Worm (Caenorhabditis elegans) whole organism, L1 larva: ENCODE results near the gene C45B11.5.

ENCODE experiments used
- C04F5.9 ChIP-seq: sonication (generic microtip); optimal IDR thresholded peaks from 2 replicates; lab custom pipeline; 2016; ENCODE audit warnings: missing genetic modification characterization, missing compliant biosample characterization
- C16A3.4 ChIP-seq: fragments of 150-350 bp; optimal IDR thresholded peaks from 2 replicates; lab custom pipeline; 2014; ENCODE audit warnings: missing biosample characterization, missing genetic modification characterization
- F16B12.6 ChIP-seq: fragments of 150-350 bp; optimal IDR thresholded peaks from 2 replicates; lab custom pipeline; 2014; ENCODE audit warnings: missing biosample characterization, missing genetic modification characterization
- Y116A8C.19 ChIP-seq: sonication (generic microtip); optimal IDR thresholded peaks from 2 replicates; lab custom pipeline; 2016; ENCODE audit warnings: missing compliant biosample characterization, missing genetic modification characterization, borderline replicate concordance
- aha-1 ChIP-seq: fragments of 150-350 bp; optimal IDR thresholded peaks from 2 replicates; lab custom pipeline; 2014; ENCODE audit warnings: missing biosample characterization, missing genetic modification characterization
- aly-2 ChIP-seq: fragments of 150-350 bp; optimal IDR thresholded peaks from 2 replicates; lab custom pipeline; 2014; ENCODE audit warnings: missing biosample characterization, missing genetic modification characterization
- ama-1 ChIP-seq: fragments of 150-350 bp; optimal IDR thresholded peaks from 2 replicates; lab custom pipeline; 2014
- ceh-63 ChIP-seq: fragments of 200-800 bp; sonication (Bioruptor generic); optimal IDR thresholded peaks from 2 replicates; lab custom pipeline; 2018; ENCODE audit warnings: mild to moderate bottlenecking, missing genetic modification characterization, missing compliant biosample characterization
- ceh-82 ChIP-seq, 3 experiments: fragments of 150-350 bp in 1 of 3; sonication (generic microtip) in 2 of 3; optimal IDR thresholded peaks; 2 replicates each; lab custom pipeline; 2014 to 2017; ENCODE audit warnings: missing biosample characterization in 3 of 3, missing genetic modification characterization in 3 of 3
- ceh-90 ChIP-seq: sonication (generic microtip); optimal IDR thresholded peaks from 2 replicates; lab custom pipeline; 2016; ENCODE audit warnings: missing genetic modification characterization, missing compliant biosample characterization
- ces-1 ChIP-seq: fragments of 150-350 bp; optimal IDR thresholded peaks from 2 replicates; lab custom pipeline; 2014; ENCODE audit warnings: missing biosample characterization, missing genetic modification reagents, missing genetic modification characterization
- efl-1 ChIP-seq, 4 experiments: fragments of 150-350 bp; optimal IDR thresholded peaks in 3 of 4; peaks in 1 of 4; 1 replicate in 1 of 4; 2 replicates in 3 of 4; lab custom pipeline; 2014; ENCODE audit warnings: missing biosample characterization in 2 of 4, missing genetic modification characterization in 2 of 4, missing genetic modification reagents in 2 of 4
- egl-13 ChIP-seq: sonication (generic microtip); optimal IDR thresholded peaks from 2 replicates; lab custom pipeline; 2016; ENCODE audit warnings: missing genotype, missing genetic modification reagents, missing genetic modification characterization, missing compliant biosample characterization
- egl-27 ChIP-seq, 2 experiments: fragments of 150-350 bp in 1 of 2; sonication (generic microtip); optimal IDR thresholded peaks; 3 replicates each; lab custom pipeline; 2017 to 2018; ENCODE audit warnings: missing biosample characterization in 2 of 2, missing genetic modification characterization in 2 of 2, missing genetic modification reagents in 2 of 2
- elt-3 ChIP-seq, 6 experiments: fragments of 150-350 bp in 1 of 6; sonication (generic microtip); optimal IDR thresholded peaks; 2 replicates each; lab custom pipeline; 2017 to 2018; ENCODE audit warnings: missing biosample characterization in 6 of 6, missing genetic modification characterization in 6 of 6, inconsistent platforms in 1 of 6
- fkh-10 ChIP-seq: sonication (generic microtip); optimal IDR thresholded peaks from 2 replicates; lab custom pipeline; 2017; ENCODE audit warnings: missing biosample characterization, missing genetic modification reagents, missing genetic modification characterization
- fkh-4 ChIP-seq: sonication (generic microtip); optimal IDR thresholded peaks from 2 replicates; lab custom pipeline; 2016; ENCODE audit warnings: missing compliant biosample characterization, missing genetic modification characterization, borderline replicate concordance
- fos-1 ChIP-seq: fragments of 150-350 bp; optimal IDR thresholded peaks from 2 replicates; lab custom pipeline; 2014; ENCODE audit warnings: missing biosample characterization, missing genetic modification characterization
- grh-1 ChIP-seq: fragments of 200-800 bp; sonication (Bioruptor generic); IDR thresholded peaks from 2 replicates; pipeline ENCODE4 v1.3.6; 2022; ENCODE audit warnings: missing genetic modification reagents, missing genetic modification characterization, missing compliant biosample characterization
- hlh-4 ChIP-seq: sonication (generic microtip); optimal IDR thresholded peaks from 2 replicates; lab custom pipeline; 2016; ENCODE audit warnings: mild to moderate bottlenecking, missing genetic modification characterization, missing compliant biosample characterization
- irx-1 ChIP-seq: sonication (generic microtip); optimal IDR thresholded peaks from 2 replicates; lab custom pipeline; 2016; ENCODE audit warnings: missing genetic modification characterization, missing compliant biosample characterization
- jun-1 ChIP-seq: fragments of 150-350 bp; optimal IDR thresholded peaks from 2 replicates; lab custom pipeline; 2014; ENCODE audit warnings: missing biosample characterization, missing genetic modification reagents, missing genetic modification characterization
- lin-13 ChIP-seq: fragments of 150-350 bp; optimal IDR thresholded peaks from 2 replicates; lab custom pipeline; 2014; ENCODE audit warnings: missing biosample characterization, missing genetic modification reagents, missing genetic modification characterization
- lin-35 ChIP-seq, 2 experiments: fragments of 150-350 bp; optimal IDR thresholded peaks; 2 replicates each; lab custom pipeline; 2014; ENCODE audit warnings: missing biosample characterization in 2 of 2, missing genetic modification characterization in 2 of 2, missing genetic modification reagents in 2 of 2
- lin-39 ChIP-seq: fragments of 150-350 bp; optimal IDR thresholded peaks from 2 replicates; lab custom pipeline; 2014; ENCODE audit warnings: missing biosample characterization, missing genetic modification reagents, missing genetic modification characterization
- lir-3 ChIP-seq: sonication (generic microtip); optimal IDR thresholded peaks from 2 replicates; lab custom pipeline; 2016; ENCODE audit warnings: mild to moderate bottlenecking, missing genetic modification characterization, moderate library complexity, missing compliant biosample characterization; ENCODE audit not compliant: poor library complexity
- mab-9 ChIP-seq: fragments of 200-800 bp; sonication (Bioruptor generic); IDR thresholded peaks from 2 replicates; pipeline ENCODE4 v1.3.6; 2022; ENCODE audit warnings: missing genetic modification reagents, missing genetic modification characterization, missing compliant biosample characterization
- mdl-1 ChIP-seq, 2 experiments: fragments of 150-350 bp; optimal IDR thresholded peaks; 2 replicates each; lab custom pipeline; 2014 to 2017; ENCODE audit warnings: missing biosample characterization in 2 of 2, missing genetic modification characterization in 2 of 2, inconsistent platforms in 1 of 2
- mep-1 ChIP-seq: fragments of 150-350 bp; optimal IDR thresholded peaks from 2 replicates; lab custom pipeline; 2014; ENCODE audit warnings: missing biosample characterization, missing genetic modification characterization
- nhr-19 ChIP-seq: fragments of 200-800 bp; sonication (Bioruptor generic); conservative IDR thresholded peaks from 2 replicates; pipeline ENCODE4 v1.3.6; 2022; ENCODE audit warnings: missing genetic modification characterization, missing compliant biosample characterization
- nhr-20 ChIP-seq: sonication (generic microtip); optimal IDR thresholded peaks from 2 replicates; lab custom pipeline; 2016; ENCODE audit warnings: mild to moderate bottlenecking, missing genetic modification characterization, missing compliant biosample characterization
- nhr-237 ChIP-seq: fragments of 150-350 bp; optimal IDR thresholded peaks from 2 replicates; lab custom pipeline; 2014; ENCODE audit warnings: missing biosample characterization, missing genetic modification characterization
- nhr-28 ChIP-seq: fragments of 150-350 bp; optimal IDR thresholded peaks from 2 replicates; lab custom pipeline; 2014; ENCODE audit warnings: missing biosample characterization, missing genetic modification characterization
- nhr-71 ChIP-seq: sonication (generic microtip); optimal IDR thresholded peaks from 2 replicates; lab custom pipeline; 2016; ENCODE audit warnings: mild to moderate bottlenecking, missing genetic modification characterization, moderate library complexity, missing compliant biosample characterization
- nhr-76 ChIP-seq: sonication (generic microtip); optimal IDR thresholded peaks from 2 replicates; lab custom pipeline; 2017; ENCODE audit warnings: missing biosample characterization, missing genetic modification characterization
- nhr-85 ChIP-seq: sonication (generic microtip); peaks from one replicate; lab custom pipeline; 2016; ENCODE audit warnings: missing genetic modification characterization, inconsistent platforms, missing compliant biosample characterization
- nhr-90 ChIP-seq: sonication (generic microtip); optimal IDR thresholded peaks from 2 replicates; lab custom pipeline; 2016; ENCODE audit warnings: mild to moderate bottlenecking, missing genetic modification characterization, missing compliant biosample characterization; ENCODE audit not compliant: poor library complexity
- pag-3 ChIP-seq: sonication (generic microtip); optimal IDR thresholded peaks from 2 replicates; lab custom pipeline; 2017; ENCODE audit warnings: missing genetic modification characterization, mild to moderate bottlenecking, missing compliant biosample characterization, antibody characterized with exemption, borderline replicate concordance; ENCODE audit not compliant: insufficient read depth
- skn-1 ChIP-seq: fragments of 150-350 bp; optimal IDR thresholded peaks from 2 replicates; lab custom pipeline; 2014; ENCODE audit warnings: missing biosample characterization, missing genetic modification characterization
- snpc-4 ChIP-seq: fragments of 150-350 bp; optimal IDR thresholded peaks from 2 replicates; lab custom pipeline; 2014; ENCODE audit warnings: missing biosample characterization, missing genetic modification characterization
- sox-4 ChIP-seq: sonication (generic microtip); optimal IDR thresholded peaks from 2 replicates; lab custom pipeline; 2016; ENCODE audit warnings: missing genetic modification characterization, missing compliant biosample characterization
- sptf-1 ChIP-seq: fragments of 150-350 bp; optimal IDR thresholded peaks from 2 replicates; lab custom pipeline; 2014; ENCODE audit warnings: missing biosample characterization, missing genetic modification characterization
- sup-37 ChIP-seq: fragments of 200-800 bp; sonication (Bioruptor generic); optimal IDR thresholded peaks from 2 replicates; lab custom pipeline; 2018; ENCODE audit warnings: mild to moderate bottlenecking, missing genetic modification characterization, missing compliant biosample characterization
- tbx-2 ChIP-seq: sonication (generic microtip); optimal IDR thresholded peaks from 2 replicates; lab custom pipeline; 2016; ENCODE audit warnings: missing genetic modification characterization, missing compliant biosample characterization
- tlp-1 ChIP-seq: fragments of 150-350 bp; optimal IDR thresholded peaks from 2 replicates; lab custom pipeline; 2014; ENCODE audit warnings: missing biosample characterization, missing genetic modification characterization
- unc-86 ChIP-seq: sonication (generic microtip); optimal IDR thresholded peaks from 2 replicates; lab custom pipeline; 2016; ENCODE audit warnings: missing genetic modification characterization, missing compliant biosample characterization
- unc-98 ChIP-seq: fragments of 200-800 bp; sonication (Bioruptor generic); IDR thresholded peaks from 2 replicates; pipeline ENCODE4 v1.3.6; 2022; ENCODE audit warnings: missing genetic modification characterization, missing compliant biosample characterization
- vab-15 ChIP-seq: sonication (generic microtip); optimal IDR thresholded peaks from 2 replicates; lab custom pipeline; 2017; ENCODE audit warnings: missing genotype, mild to moderate bottlenecking, missing genetic modification characterization, missing compliant biosample characterization
- xbp-1 ChIP-seq: sonication (generic microtip); optimal IDR thresholded peaks from 2 replicates; lab custom pipeline; 2016; ENCODE audit warnings: missing genetic modification characterization, missing compliant biosample characterization
- zag-1 ChIP-seq: fragments of 150-350 bp; optimal IDR thresholded peaks from 2 replicates; lab custom pipeline; 2014; ENCODE audit warnings: missing biosample characterization, missing genetic modification characterization
- zip-4 ChIP-seq: fragments of 200-800 bp; sonication (Bioruptor generic); optimal IDR thresholded peaks from 2 replicates; lab custom pipeline; 2018; ENCODE audit warnings: mild to moderate bottlenecking, missing genetic modification characterization, moderate library complexity, missing compliant biosample characterization
- ztf-11 ChIP-seq, 2 experiments: sonication (generic microtip); optimal IDR thresholded peaks; 2 replicates each; lab custom pipeline; 2016 to 2017; ENCODE audit warnings: missing genetic modification characterization in 2 of 2, missing biosample characterization in 1 of 2, missing compliant biosample characterization in 1 of 2

C45B11.5 gene

ce11 chrV:11080345-11081102, 38.9 kb downstream of the C45B11.5 start, which contains the start of gene act-1 (continued):
- TF ChIP-seq fkh-4 (tag; lab: Kevin White, UChicago) (peak; percentile 44), ama-1 (lab: Kevin White, UChicago) (no peak), mdl-1 (tag; optimal IDR thresholded peaks at IDR 0.05; lab: Kevin White, UChicago) (peak in 1 of 2 experiments; percentile 12), ceh-82 (tag; optimal IDR thresholded peaks at IDR 0.05; lab: Kevin White, UChicago) (no peak), ceh-90 (tag; lab: Kevin White, UChicago) (no peak), F16B12.6 (tag; lab: Kevin White, UChicago) (no peak), unc-86 (tag; lab: Kevin White, UChicago) (no peak), ces-1 (GFP tag; lab: Kevin White, UChicago) (no peak), jun-1 (tag; lab: Kevin White, UChicago) (no peak), C04F5.9 (tag; lab: Kevin White, UChicago) (no peak), ztf-11 (tag; optimal IDR thresholded peaks at IDR 0.05; lab: Kevin White, UChicago) (no peak), nhr-85 (tag; lab: Kevin White, UChicago) (no peak), irx-1 (tag; lab: Kevin White, UChicago) (no peak), aha-1 (tag; lab: Kevin White, UChicago) (no peak), sptf-1 (tag; lab: Kevin White, UChicago) (no peak), C16A3.4 (tag; lab: Kevin White, UChicago) (no peak), nhr-28 (tag; lab: Kevin White, UChicago) (no peak), ceh-63 (GFP tag; lab: Kevin White, UChicago) (no peak), grh-1 (GFP tag; lab: Robert Waterston, UW) (no peak), fos-1 (tag; lab: Kevin White, UChicago) (no peak), nhr-76 (no peak), fkh-10 (GFP tag; lab: Kevin White, UChicago) (no peak), pag-3 (tag; lab: Kevin White, UChicago) (peak; percentile 35), hlh-4 (tag; lab: Kevin White, UChicago) (no peak), lin-13 (no peak), tlp-1 (tag; lab: Kevin White, UChicago) (peak; percentile 75), nhr-19 (peak; percentile 79), nhr-20 (peak; percentile 55), nhr-71 (tag; lab: Kevin White, UChicago) (peak; percentile 85), lin-39 (tag; lab: Kevin White, UChicago) (no peak), lin-35 (GFP tag; optimal IDR thresholded peaks at IDR 0.05; lab: Kevin White, UChicago) (peak in 1 of 2 experiments; percentile 3), sup-37 (GFP tag; lab: Kevin White, UChicago) (no peak), nhr-237 (no peak), vab-15 (no peak), sox-4 (tag; lab: Kevin White, UChicago) (no peak), zag-1 (tag; lab: Kevin White, UChicago) (no peak), unc-98 (GFP tag; lab: Robert Waterston, UW) (no peak; the same call in 1 of the 2 replicates), egl-13 (tag; lab: Kevin White, UChicago) (no peak), Y116A8C.19 (no peak), mep-1 (tag; lab: Kevin White, UChicago) (no peak), tbx-2 (tag; lab: Kevin White, UChicago) (peak; percentile 21), xbp-1 (tag; lab: Kevin White, UChicago) (peak; percentile 1), mab-9 (GFP tag; lab: Robert Waterston, UW) (no peak), snpc-4 (tag; lab: Kevin White, UChicago) (no peak), nhr-90 (tag; lab: Kevin White, UChicago) (no peak), elt-3 (tag; optimal IDR thresholded peaks at IDR 0.05; lab: Kevin White, UChicago) (no peak), zip-4 (GFP tag; lab: Kevin White, UChicago) (peak; percentile 14), efl-1 (optimal IDR thresholded peaks at IDR 0.05; lab: Kevin White, UChicago) (peak in 1 of 2 experiments; percentile 18), efl-1 (GFP tag; optimal IDR thresholded peaks at IDR 0.05 in 1 of 2; lab: Kevin White, UChicago) (peak in 1 of 2 experiments; percentile 71), lir-3 (tag; lab: Kevin White, UChicago) (no peak), skn-1 (no peak), egl-27 (tag; optimal IDR thresholded peaks at IDR 0.05; lab: Kevin White, UChicago) (no peak), aly-2 (tag; lab: Kevin White, UChicago) (no peak)
- TF ChIP-seq, all 84 proteins: peak for 24
